Fruit fly (Drosophila melanogaster): ENCODE results near the gene wupA.

Gene wupA

dm6 chrX:18129297-18129696 lies 12.6 kb upstream of the wupA start (continued):
- TF ChIP-seq CG12769 (tag; optimal IDR thresholded peaks at IDR 0.05) (no peak), ranshi (GFP tag; IDR thresholded peaks at IDR 0.05) (no peak), aop (GFP tag; IDR thresholded peaks at IDR 0.05) (no peak), Gsc (GFP tag; IDR thresholded peaks at IDR 0.05) (no peak), so (GFP tag; IDR thresholded peaks at IDR 0.05) (no peak), ato (GFP tag; IDR thresholded peaks at IDR 0.05; ENCODE audit: partially characterized antibody) (peak; percentile 62; the same call in 1 of the 2 replicates), org-1 (GFP tag; optimal IDR thresholded peaks at IDR 0.05) (no peak), mld (GFP tag; IDR thresholded peaks at IDR 0.05; ENCODE audit: partially characterized antibody) (no peak), CG13287 (GFP tag; IDR thresholded peaks at IDR 0.05; ENCODE audit: partially characterized antibody) (no peak), CG16813 (GFP tag; IDR thresholded peaks at IDR 0.05; ENCODE audit: partially characterized antibody) (peak; percentile 58), pan (optimal IDR thresholded peaks at IDR 0.05) (no peak), pan (GFP tag; optimal IDR thresholded peaks at IDR 0.05 in 1 of 2, IDR thresholded peaks at IDR 0.05 in 1 of 2) (no peak), ftz-f1 (GFP tag; optimal IDR thresholded peaks at IDR 0.05) (no peak), CTCF (GFP tag; optimal IDR thresholded peaks at IDR 0.05) (peak; percentile 87), CG1603 (tag; optimal IDR thresholded peaks at IDR 0.05) (no peak), CG18011 (GFP tag; optimal IDR thresholded peaks at IDR 0.05) (no peak), CG11696 (GFP tag; IDR thresholded peaks at IDR 0.05) (no peak), cad (GFP tag; optimal IDR thresholded peaks at IDR 0.05) (no peak), tna (GFP tag; IDR thresholded peaks at IDR 0.05; ENCODE audit: partially characterized antibody) (peak; percentile 52; the same call in 1 of the 2 replicates)

dm6 chrX:18125520-18125919 lies 8.8 kb upstream of the wupA start:
- TF ChIP-seq Fer1 (GFP tag; optimal IDR thresholded peaks at IDR 0.05) (peak; percentile 57), CG7786 (GFP tag; optimal IDR thresholded peaks at IDR 0.05) (no peak), CG13775 (GFP tag; optimal IDR thresholded peaks at IDR 0.05) (peak; percentile 10), CG11695 (GFP tag; IDR thresholded peaks at IDR 0.05) (no peak), CG13296 (GFP tag; optimal IDR thresholded peaks at IDR 0.05) (peak; percentile 46), CG17829 (tag; optimal IDR thresholded peaks at IDR 0.05) (no peak), wek (GFP tag; optimal IDR thresholded peaks at IDR 0.05) (no peak), CG32772 (GFP tag; IDR thresholded peaks at IDR 0.05) (no peak), caup (GFP tag; optimal IDR thresholded peaks at IDR 0.05; ENCODE audit: severe bottlenecking) (peak; percentile 35), grau (tag; optimal IDR thresholded peaks at IDR 0.05) (peak; percentile 46), NfI (GFP tag; optimal IDR thresholded peaks at IDR 0.05) (peak; percentile 13), CG11504 (tag; optimal IDR thresholded peaks at IDR 0.05) (no peak), hbn (GFP tag; IDR thresholded peaks at IDR 0.05; ENCODE audit: partially characterized antibody) (no peak), CG30431 (GFP tag; optimal IDR thresholded peaks at IDR 0.05) (no peak), CG15269 (tag; optimal IDR thresholded peaks at IDR 0.05) (peak; percentile 42), Sox102F (GFP tag; optimal IDR thresholded peaks at IDR 0.05) (peak; percentile 21), HHEX (GFP tag; optimal IDR thresholded peaks at IDR 0.05) (peak; percentile 25), CG6654 (GFP tag; optimal IDR thresholded peaks at IDR 0.05) (no peak), Ssrp (tag; optimal IDR thresholded peaks at IDR 0.05) (no peak), CHES-1-like (GFP tag; optimal IDR thresholded peaks at IDR 0.05) (no peak), prd (optimal IDR thresholded peaks at IDR 0.05) (no peak), prd (GFP tag; IDR thresholded peaks at IDR 0.05) (peak; percentile 37; the same call in 2 of the 3 replicates), lmd (GFP tag; IDR thresholded peaks at IDR 0.05) (peak; percentile 24; the same call in 1 of the 2 replicates), Med (GFP tag) (peak; percentile 64), CG10147 (GFP tag; optimal IDR thresholded peaks at IDR 0.05) (peak; percentile 33), CG2116 (GFP tag; optimal IDR thresholded peaks at IDR 0.05) (no peak), CG7839 (tag; optimal IDR thresholded peaks at IDR 0.05) (peak; percentile 55), CG1647 (GFP tag; optimal IDR thresholded peaks at IDR 0.05) (no peak), tna (GFP tag; IDR thresholded peaks at IDR 0.05; ENCODE audit: partially characterized antibody) (no peak), CG2120 (GFP tag; optimal IDR thresholded peaks at IDR 0.05) (peak; percentile 51), Mrtf (GFP tag; IDR thresholded peaks at IDR 0.05) (no peak), vvl (GFP tag; IDR thresholded peaks at IDR 0.05) (no peak), CG13424 (tag; optimal IDR thresholded peaks at IDR 0.05) (peak; percentile 31)
